Fruit fly (Drosophila melanogaster) whole organism, pupa: ENCODE data around the gene ssx.
A peak's percentile ranks its signal among the peaks of the same experiment; 100 is the strongest.

ENCODE experiments used
- CG10348 ChIP-seq: fragments of 200-800 bp; sonication (Bioruptor generic); IDR thresholded peaks from 2 replicates; pipeline ENCODE4 v1.3.6; 2022; ENCODE audit warnings: missing biosample characterization, missing genetic modification characterization
- CG12605 ChIP-seq: fragments of 200-800 bp; sonication (Bioruptor generic); IDR thresholded peaks from 2 replicates; pipeline ENCODE4 v1.3.6; 2022; ENCODE audit warnings: missing biosample characterization, missing genetic modification characterization
- CG13204 ChIP-seq: fragments of 200-800 bp; sonication (Bioruptor generic); optimal IDR thresholded peaks from 2 replicates; lab custom pipeline; 2018; ENCODE audit warnings: missing biosample characterization, mild to moderate bottlenecking, missing genetic modification characterization, moderate library complexity
- CG14655 ChIP-seq: fragments of 200-800 bp; sonication (Bioruptor generic); optimal IDR thresholded peaks from 3 replicates; lab custom pipeline; 2017; ENCODE audit warnings: mild to moderate bottlenecking, missing biosample characterization, missing genetic modification reagents, missing genetic modification characterization
- CG15710 ChIP-seq: fragments of 200-800 bp; sonication (Bioruptor generic); optimal IDR thresholded peaks from 2 replicates; lab custom pipeline; 2018; ENCODE audit warnings: missing biosample characterization, mild to moderate bottlenecking, missing genetic modification characterization, moderate library complexity
- CG17806 ChIP-seq: fragments of 200-800 bp; sonication (Bioruptor generic); optimal IDR thresholded peaks from 2 replicates; lab custom pipeline; 2018; ENCODE audit warnings: missing biosample characterization, mild to moderate bottlenecking, missing genetic modification characterization, moderate library complexity
- CG32121 ChIP-seq: fragments of 200-800 bp; sonication (Bioruptor generic); IDR thresholded peaks from 2 replicates; pipeline ENCODE4 v1.3.6; 2022; ENCODE audit warnings: missing biosample characterization, missing genetic modification characterization
- CG34367 ChIP-seq: fragments of 200-800 bp; sonication (Bioruptor generic); optimal IDR thresholded peaks from 2 replicates; lab custom pipeline; 2018; ENCODE audit warnings: missing biosample characterization, mild to moderate bottlenecking, missing genetic modification characterization
- CG4496 ChIP-seq: fragments of 200-800 bp; sonication (Bioruptor generic); IDR thresholded peaks from 3 replicates; pipeline ENCODE4 v1.3.6; 2022; ENCODE audit warnings: missing biosample characterization, missing genetic modification characterization
- CG8159 ChIP-seq: fragments of 200-800 bp; sonication (Bioruptor generic); optimal IDR thresholded peaks from 3 replicates; lab custom pipeline; 2018; ENCODE audit warnings: missing biosample characterization, mild to moderate bottlenecking, missing genetic modification characterization, moderate library complexity
- CG8301 ChIP-seq: fragments of 200-800 bp; sonication (Bioruptor generic); optimal IDR thresholded peaks from 2 replicates; lab custom pipeline; 2018; ENCODE audit warnings: missing biosample characterization, mild to moderate bottlenecking, missing genetic modification characterization
- CG9948 ChIP-seq: fragments of 200-800 bp; sonication (Bioruptor generic); optimal IDR thresholded peaks from 2 replicates; lab custom pipeline; 2018; ENCODE audit warnings: missing biosample characterization, mild to moderate bottlenecking, missing genetic modification characterization, moderate library complexity
- D1 ChIP-seq: fragments of 200-800 bp; sonication (Bioruptor generic); optimal IDR thresholded peaks from 2 replicates; lab custom pipeline; 2018; ENCODE audit warnings: missing biosample characterization, mild to moderate bottlenecking, missing genetic modification characterization, moderate library complexity
- EcR ChIP-seq: fragments of 200-800 bp; sonication (Bioruptor generic); optimal IDR thresholded peaks from 3 replicates; lab custom pipeline; 2019; ENCODE audit warnings: missing biosample characterization, missing genetic modification characterization, mild to moderate bottlenecking, moderate library complexity, missing genetic modification reagents
- Ets98B ChIP-seq: fragments of 200-800 bp; sonication (Bioruptor generic); IDR thresholded peaks from 2 replicates; pipeline ENCODE4 v1.3.6; 2022; ENCODE audit warnings: missing biosample characterization, missing genetic modification characterization
- Pif1A ChIP-seq: fragments of 200-800 bp; sonication (Bioruptor generic); optimal IDR thresholded peaks from 3 replicates; lab custom pipeline; 2016; ENCODE audit warnings: missing biosample characterization, missing genetic modification characterization
- Pif1B ChIP-seq: fragments of 200-800 bp; sonication (Bioruptor generic); optimal IDR thresholded peaks from 3 replicates; lab custom pipeline; 2016; ENCODE audit warnings: missing biosample characterization, missing genetic modification characterization
- Snoo ChIP-seq: fragments of 200-800 bp; sonication (Bioruptor generic); optimal IDR thresholded peaks from 3 replicates; lab custom pipeline; 2017; ENCODE audit warnings: missing biosample characterization, mild to moderate bottlenecking, missing genetic modification characterization, inconsistent platforms
- fd96Ca ChIP-seq: fragments of 200-800 bp; sonication (Bioruptor generic); IDR thresholded peaks from 3 replicates; pipeline ENCODE4 v1.3.6; 2022; ENCODE audit warnings: missing biosample characterization, missing genetic modification characterization
- gl ChIP-seq: fragments of 200-800 bp; sonication (Bioruptor generic); optimal IDR thresholded peaks from 2 replicates; lab custom pipeline; 2018; ENCODE audit warnings: missing biosample characterization, mild to moderate bottlenecking, missing genetic modification characterization
- rn ChIP-seq: fragments of 200-800 bp; sonication (Bioruptor generic); IDR thresholded peaks from 2 replicates; pipeline ENCODE4 v1.3.6; 2022; ENCODE audit warnings: missing biosample characterization, missing genetic modification characterization

The ssx gene

dm6 chrX:1382489-1382888 lies 12.1 kb downstream of the ssx start:
- TF ChIP-seq EcR (GFP tag; lab: Kevin White, UChicago) (peak; percentile 60), CG34367 (tag; lab: Kevin White, UChicago) (no peak)
- TF ChIP-seq, all 21 proteins: peak for 1

DNA sequence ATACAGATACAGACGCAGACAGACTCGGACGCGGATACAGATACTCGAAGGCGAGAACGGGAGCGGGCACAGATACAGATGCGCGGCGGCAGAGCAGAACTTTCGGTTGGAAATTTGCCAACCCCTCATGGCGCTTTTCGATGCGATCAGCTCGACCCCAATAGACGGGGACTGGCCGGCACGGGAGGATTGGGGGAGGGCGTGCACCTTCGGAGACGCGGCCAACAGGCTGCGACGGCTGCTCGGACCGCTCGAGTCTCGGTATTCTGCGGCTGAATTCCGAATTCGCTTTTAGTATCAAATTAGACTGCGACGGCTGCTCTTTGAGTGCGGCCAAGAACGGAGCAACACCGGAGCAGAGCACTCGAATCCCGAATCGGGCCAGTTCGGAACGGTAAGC lies 13.9 kb downstream of the ssx start:
- TF ChIP-seq CG12605 (no peak), CG13204 (peak; percentile 14)

dm6 chrX:1387149-1387752 lies 16.9 kb downstream of the ssx start:
- no peak for TF ChIP-seq CG9948 (tag; lab: Kevin White, UChicago)
- no peak for TF ChIP-seq CG34367 (tag; lab: Kevin White, UChicago)
- TF ChIP-seq CG10348 (GFP tag; lab: Robert Waterston, UW), result no peak
- no peak for TF ChIP-seq rn (GFP tag; lab: Robert Waterston, UW)
- TF ChIP-seq CG17806 (tag; lab: Kevin White, UChicago), result no peak
- TF ChIP-seq Snoo (tag; lab: Kevin White, UChicago), result no peak
- TF ChIP-seq CG32121 (GFP tag; lab: Robert Waterston, UW), result no peak
- TF ChIP-seq Pif1A (GFP tag; lab: Kevin White, UChicago), result no peak

- TF ChIP-seq CG10348 (GFP tag; lab: Robert Waterston, UW), result no peak
- no peak for TF ChIP-seq CG17806 (tag; lab: Kevin White, UChicago)
- peak; percentile 21 for TF ChIP-seq EcR (GFP tag; lab: Kevin White, UChicago)
- TF ChIP-seq CG14655 (GFP tag; lab: Kevin White, UChicago), result no peak
- TF ChIP-seq Snoo (tag; lab: Kevin White, UChicago), result no peak
- no peak for TF ChIP-seq CG4496 (GFP tag; lab: Robert Waterston, UW)
- no peak for TF ChIP-seq CG15710 (tag; lab: Kevin White, UChicago)
- no peak for TF ChIP-seq CG9948 (tag; lab: Kevin White, UChicago)
- TF ChIP-seq CG13204, result peak; percentile 95
- no peak for TF ChIP-seq CG32121 (GFP tag; lab: Robert Waterston, UW)
- peak; percentile 6; the same call in 1 of the 2 replicates for TF ChIP-seq Ets98B (GFP tag; lab: Robert Waterston, UW)
- no peak for TF ChIP-seq CG8301 (tag; lab: Kevin White, UChicago)
- TF ChIP-seq Pif1B (GFP tag; lab: Kevin White, UChicago), result no peak
- no peak for TF ChIP-seq CG34367 (tag; lab: Kevin White, UChicago)
- TF ChIP-seq D1 (tag; lab: Kevin White, UChicago), result no peak
These were observed 17.8 kb downstream of the ssx start for dm6 chrX:1388148-1388703.

- TF ChIP-seq CG32121 (GFP tag; lab: Robert Waterston, UW) (peak; percentile 22; the same call in 1 of the 2 replicates), CG4496 (GFP tag; lab: Robert Waterston, UW) (peak; percentile 41; the same call in 1 of the 3 replicates), rn (GFP tag; lab: Robert Waterston, UW) (no peak)
These were observed 22.5 kb downstream of the ssx start, which contains the start of gene Rilpl for dm6 chrX:1392875-1393274. Gene Rilpl, plus strand, starts transcription at chrX:1393054.

DNA sequence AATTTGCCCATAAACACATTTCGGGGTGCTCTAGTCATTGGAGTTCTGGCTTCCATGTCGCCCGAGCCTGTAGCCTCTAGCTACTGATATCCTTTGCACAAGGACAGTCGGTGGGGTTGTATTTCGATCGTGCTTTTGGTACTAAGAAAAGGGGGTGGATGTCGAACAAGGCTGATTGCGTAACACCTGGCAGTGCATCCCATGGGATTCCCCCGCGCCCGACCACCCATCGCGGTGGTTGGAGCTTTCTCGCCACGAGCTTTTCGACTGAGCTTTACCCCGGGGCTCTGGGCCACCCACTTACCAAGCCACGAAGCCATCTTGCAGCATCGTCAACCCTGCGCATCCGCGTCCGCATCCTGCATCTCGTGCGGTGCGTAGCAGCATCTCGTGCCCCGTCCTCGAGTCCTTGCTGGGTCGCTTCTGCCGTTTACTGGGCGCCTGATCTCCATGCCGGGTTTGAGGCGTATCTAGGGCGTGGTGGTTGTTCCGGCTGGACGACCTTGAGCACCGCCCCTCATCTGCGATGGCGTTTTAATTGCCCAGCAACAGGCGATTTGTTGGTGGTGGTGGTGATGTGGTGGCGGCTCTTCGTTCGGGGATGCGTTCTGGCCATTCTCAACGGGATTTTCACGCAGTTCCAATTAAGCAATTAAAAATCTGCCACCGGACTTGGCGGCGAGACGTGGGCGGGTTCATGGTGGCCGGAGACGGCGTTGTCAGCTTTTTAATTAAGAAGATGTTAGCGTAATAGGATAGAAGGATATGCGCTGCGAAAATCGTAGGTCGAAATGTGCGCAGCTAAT lies 27.5 kb downstream of the ssx start:
- TF ChIP-seq CG8301 (tag; lab: Kevin White, UChicago) (no peak), gl (tag; lab: Kevin White, UChicago) (no peak), EcR (GFP tag; lab: Kevin White, UChicago) (no peak), CG34367 (tag; lab: Kevin White, UChicago) (no peak), CG10348 (GFP tag; lab: Robert Waterston, UW) (no peak), Ets98B (GFP tag; lab: Robert Waterston, UW) (no peak), CG13204 (peak; percentile 4)

DNA sequence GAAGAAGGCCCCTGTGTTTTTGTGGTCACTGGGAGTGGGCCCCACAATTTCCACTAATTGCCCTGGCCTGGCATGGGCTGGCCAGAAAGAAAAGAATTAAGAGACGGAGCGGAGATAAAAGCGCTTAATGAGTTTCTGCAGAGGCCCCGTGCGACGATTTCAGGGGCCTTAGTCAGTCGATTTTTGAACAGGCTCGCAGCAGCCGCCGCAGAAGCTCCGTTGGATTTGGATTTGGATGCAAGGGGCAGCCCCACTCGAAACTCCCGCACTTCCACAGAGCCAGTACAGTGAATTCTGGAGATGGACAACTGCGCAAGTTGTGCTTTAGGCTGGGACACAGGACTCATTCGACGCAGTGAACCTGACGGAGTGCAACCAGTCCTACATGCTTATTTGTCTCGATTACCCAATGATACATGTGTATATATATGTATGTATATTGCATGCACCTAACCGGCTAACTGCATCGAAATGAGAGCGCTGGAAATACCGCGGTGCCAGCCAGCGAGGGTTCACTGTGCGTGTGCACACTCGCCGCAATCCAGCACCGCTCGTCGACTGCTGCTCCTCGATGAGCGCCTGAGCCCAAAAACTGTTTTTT lies 28.2 kb downstream of the ssx start:
- TF ChIP-seq Snoo (tag; lab: Kevin White, UChicago) (peak; percentile 64), gl (tag; lab: Kevin White, UChicago) (peak; percentile 62), CG32121 (GFP tag; lab: Robert Waterston, UW) (peak; percentile 63), CG17806 (tag; lab: Kevin White, UChicago) (peak; percentile 73), CG14655 (GFP tag; lab: Kevin White, UChicago) (peak; percentile 77), fd96Ca (GFP tag; lab: Robert Waterston, UW) (peak; percentile 86), rn (GFP tag; lab: Robert Waterston, UW) (peak; percentile 71), CG4496 (GFP tag; lab: Robert Waterston, UW) (peak; percentile 85), Pif1B (GFP tag; lab: Kevin White, UChicago) (peak; percentile 79), Ets98B (GFP tag; lab: Robert Waterston, UW) (peak; percentile 59), CG34367 (tag; lab: Kevin White, UChicago) (peak; percentile 78), CG10348 (GFP tag; lab: Robert Waterston, UW) (0 out of 2 replicates have a peak, but pooled peaks have one; percentile 33), EcR (GFP tag; lab: Kevin White, UChicago) (no peak), CG13204 (no peak), CG12605 (peak; percentile 51; the same call in 1 of the 2 replicates), CG8159 (peak; percentile 83), CG9948 (tag; lab: Kevin White, UChicago) (peak; percentile 75), CG15710 (tag; lab: Kevin White, UChicago) (peak; percentile 78), D1 (tag; lab: Kevin White, UChicago) (no peak), CG8301 (tag; lab: Kevin White, UChicago) (peak; percentile 74), Pif1A (GFP tag; lab: Kevin White, UChicago) (peak; percentile 85)
- TF ChIP-seq, all 21 proteins: peak for 18
